Fruit fly (Drosophila melanogaster): Measurements from ENCODE around the gene Slc25A46b.

Slc25A46b gene

DNA sequence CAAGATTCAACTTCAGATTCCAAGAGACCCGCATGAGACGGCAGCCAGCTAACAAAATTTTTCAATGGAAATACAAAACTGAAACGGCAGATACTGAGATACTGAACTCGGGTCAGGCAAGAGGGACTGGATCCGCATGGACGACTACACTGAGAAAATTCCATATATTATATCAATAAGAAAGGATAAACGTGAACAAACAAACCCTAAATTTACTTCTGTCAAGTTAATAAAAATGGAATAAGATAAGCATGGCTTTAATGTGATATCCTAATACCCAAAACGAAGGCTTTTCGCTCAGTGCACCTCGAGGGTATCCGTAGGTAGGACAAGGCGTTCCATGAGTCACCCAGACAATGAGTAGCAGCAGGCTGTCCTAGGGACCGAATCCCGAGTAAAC is 48.9 kb downstream of the Slc25A46b start (continued):
- TF ChIP-seq CG2199 (GFP tag; IDR thresholded peaks at IDR 0.05) (peak; percentile 91; the same call in 2 of the 3 replicates), lov (optimal IDR thresholded peaks at IDR 0.05) (no peak), lov (GFP tag; IDR thresholded peaks at IDR 0.05) (peak; percentile 88), Sin3A (optimal IDR thresholded peaks at IDR 0.05) (no peak), CkIIα-i1 (GFP tag; IDR thresholded peaks at IDR 0.05) (no peak), onecut (GFP tag; IDR thresholded peaks at IDR 0.05) (peak; percentile 80), CG2202 (tag; optimal IDR thresholded peaks at IDR 0.05) (peak; percentile 82), NK7.1 (GFP tag; optimal IDR thresholded peaks at IDR 0.05) (peak; percentile 75), Pdp1 (GFP tag; optimal IDR thresholded peaks at IDR 0.05) (peak; percentile 84 to 86), CG2875 (GFP tag; optimal IDR thresholded peaks at IDR 0.05) (peak; percentile 81), phol (tag; optimal IDR thresholded peaks at IDR 0.05) (peak; percentile 89), CG2120 (GFP tag; optimal IDR thresholded peaks at IDR 0.05) (peak; percentile 76), gce (GFP tag; IDR thresholded peaks at IDR 0.05) (peak; percentile 67; the same call in 2 of the 3 replicates), Fer3 (tag; optimal IDR thresholded peaks at IDR 0.05) (peak; percentile 67), Doc2 (GFP tag; IDR thresholded peaks at IDR 0.05) (no peak), pnt (GFP tag; optimal IDR thresholded peaks at IDR 0.05) (peak; percentile 87), CG7963 (GFP tag; IDR thresholded peaks at IDR 0.05; ENCODE audit: partially characterized antibody) (no peak), TFAM (GFP tag; optimal IDR thresholded peaks at IDR 0.05) (peak; percentile 55), CG8388 (GFP tag; optimal IDR thresholded peaks at IDR 0.05) (peak; percentile 88), Rx (GFP tag; IDR thresholded peaks at IDR 0.05) (peak; percentile 79), jumu (GFP tag; optimal IDR thresholded peaks at IDR 0.05) (peak; percentile 88), gcm2 (GFP tag; optimal IDR thresholded peaks at IDR 0.05) (peak; percentile 50), Hmx (GFP tag; optimal IDR thresholded peaks at IDR 0.05) (peak; percentile 51), tup (GFP tag; optimal IDR thresholded peaks at IDR 0.05) (peak; percentile 79), chm (GFP tag; IDR thresholded peaks at IDR 0.05) (peak; percentile 90), D19B (GFP tag; optimal IDR thresholded peaks at IDR 0.05) (peak; percentile 62), CG11723 (GFP tag; optimal IDR thresholded peaks at IDR 0.05) (peak; percentile 57), maf-S (GFP tag; optimal IDR thresholded peaks at IDR 0.05) (peak; percentile 81), exex (tag; optimal IDR thresholded peaks at IDR 0.05) (no peak), CG3838 (GFP tag; optimal IDR thresholded peaks at IDR 0.05) (peak; percentile 51), B-H1 (GFP tag; IDR thresholded peaks at IDR 0.05) (peak; percentile 39; the same call in 1 of the 3 replicates), CG7357 (GFP tag; IDR thresholded peaks at IDR 0.05) (peak; percentile 75), inv (GFP tag; IDR thresholded peaks at IDR 0.05; ENCODE audit: partially characterized antibody) (no peak), CG10209 (GFP tag; optimal IDR thresholded peaks at IDR 0.05) (peak; percentile 87), Aef1 (GFP tag; IDR thresholded peaks at IDR 0.05) (peak; percentile 64), Hmr (GFP tag; optimal IDR thresholded peaks at IDR 0.05) (peak; percentile 65), chinmo (GFP tag; IDR thresholded peaks at IDR 0.05; ENCODE audit: partially characterized antibody) (no peak), p53 (GFP tag; optimal IDR thresholded peaks at IDR 0.05) (no peak), CG9437 (GFP tag; optimal IDR thresholded peaks at IDR 0.05) (peak; percentile 42), Scr (GFP tag; IDR thresholded peaks at IDR 0.05; ENCODE audit: partially characterized antibody) (no peak), Kr (GFP tag; optimal IDR thresholded peaks at IDR 0.05) (peak; percentile 86), Six4 (GFP tag; optimal IDR thresholded peaks at IDR 0.05) (peak; percentile 84), pfk (GFP tag; optimal IDR thresholded peaks at IDR 0.05) (no peak), so (GFP tag; IDR thresholded peaks at IDR 0.05) (peak; percentile 76; the same call in 1 of the 3 replicates), Doc3 (GFP tag; IDR thresholded peaks at IDR 0.05; ENCODE audit: partially characterized antibody) (no peak), CG1024 (GFP tag; IDR thresholded peaks at IDR 0.05) (peak; percentile 74; the same call in 1 of the 2 replicates), Nf-YA (GFP tag; IDR thresholded peaks at IDR 0.05) (0 out of 2 replicates have a peak, but pooled peaks have one; percentile 46), CG7372 (GFP tag; IDR thresholded peaks at IDR 0.05) (peak; percentile 70), Ada2b (GFP tag; IDR thresholded peaks at IDR 0.05) (peak; percentile 78), BtbVII (GFP tag; optimal IDR thresholded peaks at IDR 0.05) (peak; percentile 28), sd (tag; optimal IDR thresholded peaks at IDR 0.05) (peak; percentile 25)

All from whole organism, embryonic.